Worm (Caenorhabditis elegans) whole organism, young adult: ENCODE data around the gene col-158.

ENCODE experiments used
- C06A6.2 ChIP-seq: fragments of 200-800 bp; sonication (Bioruptor generic); conservative IDR thresholded peaks from 2 replicates; pipeline ENCODE4 v1.3.6; 2022; ENCODE audit warnings: missing genetic modification characterization, missing compliant biosample characterization
- F33H1.4 ChIP-seq: fragments of 200-800 bp; sonication (Bioruptor generic); IDR thresholded peaks from 2 replicates; pipeline ENCODE4 v1.3.6; 2022; ENCODE audit warnings: missing genetic modification reagents, missing genetic modification characterization, missing compliant biosample characterization
- F55B11.4 ChIP-seq: sonication (generic microtip); optimal IDR thresholded peaks from 2 replicates; lab custom pipeline; 2016; ENCODE audit warnings: missing compliant biosample characterization, missing genetic modification characterization, borderline replicate concordance; ENCODE audit not compliant: insufficient read depth
- F57C9.4 ChIP-seq: sonication (generic microtip); optimal IDR thresholded peaks from 2 replicates; lab custom pipeline; 2017; ENCODE audit warnings: mild to moderate bottlenecking, missing genetic modification characterization, missing compliant biosample characterization
- T07F8.4 ChIP-seq: sonication (generic microtip); optimal IDR thresholded peaks from 2 replicates; lab custom pipeline; 2016; ENCODE audit warnings: mild to moderate bottlenecking, missing genetic modification characterization, moderate library complexity, missing compliant biosample characterization
- Y56A3A.18 ChIP-seq: fragments of 200-800 bp; sonication (Bioruptor generic); IDR thresholded peaks from 2 replicates; pipeline ENCODE4 v1.3.6; 2022; ENCODE audit warnings: missing genetic modification reagents, missing genetic modification characterization, missing compliant biosample characterization
- Y67H2A.10 ChIP-seq: fragments of 200-800 bp; sonication (Bioruptor generic); conservative IDR thresholded peaks from 2 replicates; pipeline ENCODE4 v1.3.6; 2022; ENCODE audit warnings: missing genetic modification reagents, missing genetic modification characterization, missing compliant biosample characterization
- Y79H2A.3 ChIP-seq: fragments of 200-800 bp; sonication (Bioruptor generic); conservative IDR thresholded peaks from 2 replicates; pipeline ENCODE4 v1.3.6; 2022; ENCODE audit warnings: missing genetic modification reagents, missing genetic modification characterization, missing compliant biosample characterization
- akir-1 ChIP-seq: fragments of 200-800 bp; sonication (Bioruptor generic); optimal IDR thresholded peaks from 2 replicates; lab custom pipeline; 2018; ENCODE audit warnings: mild to moderate bottlenecking, missing genetic modification characterization, moderate library complexity, missing compliant biosample characterization
- ama-1 ChIP-seq, 3 experiments: fragments of 150-350 bp in 1 of 3; sonication (generic microtip) in 2 of 3; optimal IDR thresholded peaks; 2 replicates each; lab custom pipeline; 2014 to 2018; ENCODE audit warnings: missing biosample characterization in 2 of 3, missing genetic modification characterization in 2 of 3, missing genetic modification reagents in 2 of 3
- athp-1 ChIP-seq: sonication (generic microtip); optimal IDR thresholded peaks from 2 replicates; lab custom pipeline; 2017; ENCODE audit warnings: mild to moderate bottlenecking, missing genetic modification characterization, missing compliant biosample characterization
- attf-3 ChIP-seq: fragments of 200-800 bp; sonication (Bioruptor generic); conservative IDR thresholded peaks from 2 replicates; pipeline ENCODE4 v1.3.6; 2022; ENCODE audit warnings: missing genetic modification reagents, missing genetic modification characterization, missing compliant biosample characterization
- bed-2 ChIP-seq: fragments of 200-800 bp; sonication (Bioruptor generic); IDR thresholded peaks from 2 replicates; pipeline ENCODE4 v1.3.6; 2022; ENCODE audit warnings: missing genetic modification reagents, missing genetic modification characterization, missing compliant biosample characterization
- cebp-2 ChIP-seq: fragments of 200-800 bp; sonication (Bioruptor generic); IDR thresholded peaks from 2 replicates; pipeline ENCODE4 v1.3.6; 2022; ENCODE audit warnings: missing genetic modification characterization, missing compliant biosample characterization
- ceh-40 ChIP-seq: fragments of 200-800 bp; sonication (Bioruptor generic); IDR thresholded peaks from 2 replicates; pipeline ENCODE4 v1.3.6; 2022; ENCODE audit warnings: missing genetic modification characterization, missing compliant biosample characterization
- ceh-79 ChIP-seq: sonication (generic microtip); optimal IDR thresholded peaks from 2 replicates; lab custom pipeline; 2017; ENCODE audit warnings: mild to moderate bottlenecking, missing genetic modification characterization, missing compliant biosample characterization
- die-1 ChIP-seq: sonication (generic microtip); optimal IDR thresholded peaks from 2 replicates; lab custom pipeline; 2016; ENCODE audit warnings: missing genotype, mild to moderate bottlenecking, missing genetic modification characterization, missing compliant biosample characterization
- ekl-4 ChIP-seq: fragments of 200-800 bp; sonication (Bioruptor generic); IDR thresholded peaks from 2 replicates; pipeline ENCODE4 v1.3.6; 2022; ENCODE audit warnings: missing genetic modification reagents, missing genetic modification characterization, missing compliant biosample characterization
- hlh-12 ChIP-seq: sonication (generic microtip); optimal IDR thresholded peaks from 2 replicates; lab custom pipeline; 2016; ENCODE audit warnings: missing genetic modification characterization, missing compliant biosample characterization
- lin-54 ChIP-seq: fragments of 200-800 bp; sonication (Bioruptor generic); optimal IDR thresholded peaks from 2 replicates; lab custom pipeline; 2018; ENCODE audit warnings: mild to moderate bottlenecking, missing genetic modification characterization, missing compliant biosample characterization
- lsl-1 ChIP-seq: fragments of 200-800 bp; sonication (Bioruptor generic); optimal IDR thresholded peaks from 2 replicates; lab custom pipeline; 2018; ENCODE audit warnings: mild to moderate bottlenecking, missing genetic modification characterization, moderate library complexity, missing compliant biosample characterization
- madf-10 ChIP-seq: sonication (generic microtip); optimal IDR thresholded peaks from 2 replicates; lab custom pipeline; 2016; ENCODE audit warnings: mild to moderate bottlenecking, missing genetic modification characterization, missing compliant biosample characterization
- madf-6 ChIP-seq: fragments of 200-800 bp; sonication (Bioruptor generic); IDR thresholded peaks from 2 replicates; pipeline ENCODE4 v1.3.6; 2022; ENCODE audit warnings: missing genetic modification reagents, missing genetic modification characterization, missing compliant biosample characterization
- madf-8 ChIP-seq: fragments of 200-800 bp; sonication (Bioruptor generic); conservative IDR thresholded peaks from 2 replicates; pipeline ENCODE4 v1.3.6; 2022; ENCODE audit warnings: missing genetic modification reagents, missing genetic modification characterization, missing compliant biosample characterization
- mcd-1 ChIP-seq: fragments of 200-800 bp; sonication (Bioruptor generic); IDR thresholded peaks from 2 replicates; pipeline ENCODE4 v1.3.6; 2022; ENCODE audit warnings: missing genetic modification reagents, missing genetic modification characterization, missing compliant biosample characterization
- nfya-2 ChIP-seq: fragments of 200-800 bp; sonication (Bioruptor generic); IDR thresholded peaks from 2 replicates; pipeline ENCODE4 v1.3.6; 2022; ENCODE audit warnings: missing genetic modification reagents, missing genetic modification characterization, missing compliant biosample characterization
- nfyb-1 ChIP-seq: fragments of 200-800 bp; sonication (Bioruptor generic); IDR thresholded peaks from 2 replicates; pipeline ENCODE4 v1.3.6; 2022; ENCODE audit warnings: missing genetic modification reagents, missing genetic modification characterization, missing compliant biosample characterization
- nhr-80 ChIP-seq: sonication (generic microtip); optimal IDR thresholded peaks from 2 replicates; lab custom pipeline; 2016; ENCODE audit warnings: missing genetic modification characterization, missing compliant biosample characterization
- pha-4 ChIP-seq: fragments of 150-350 bp; sonication (generic microtip); optimal IDR thresholded peaks from 2 replicates; lab custom pipeline; 2014; ENCODE audit warnings: missing biosample characterization, missing genetic modification reagents, missing genetic modification characterization
- rec-8 ChIP-seq, 2 experiments: sonication (generic microtip); optimal IDR thresholded peaks; 2 replicates each; lab custom pipeline; 2016; ENCODE audit warnings: mild to moderate bottlenecking in 2 of 2, missing genetic modification characterization in 2 of 2, missing genetic modification reagents in 2 of 2, missing genotype in 2 of 2, missing biosample characterization in 1 of 2, missing compliant biosample characterization in 1 of 2, moderate library complexity in 1 of 2
- rpc-1 ChIP-seq, 2 experiments: fragments of 150-350 bp in 1 of 2; sonication (generic microtip) in 1 of 2; optimal IDR thresholded peaks; 2 replicates each; lab custom pipeline; 2014 to 2018; ENCODE audit warnings: missing biosample characterization in 1 of 2, missing genetic modification characterization in 1 of 2, missing genetic modification reagents in 1 of 2, missing genotype in 1 of 2
- snpc-1.1 ChIP-seq: sonication (generic microtip); optimal IDR thresholded peaks from 2 replicates; lab custom pipeline; 2017; ENCODE audit warnings: missing genetic modification characterization, mild to moderate bottlenecking, missing compliant biosample characterization, antibody characterized with exemption, moderate library complexity, missing genotype, missing genetic modification reagents; ENCODE audit not compliant: insufficient read depth
- tbp1 ChIP-seq: fragments of 200-800 bp; sonication (Bioruptor generic); optimal IDR thresholded peaks from 2 replicates; lab custom pipeline; 2018; ENCODE audit warnings: mild to moderate bottlenecking, missing genetic modification characterization, missing compliant biosample characterization
- xnd-1 ChIP-seq: sonication (generic microtip); optimal IDR thresholded peaks from 2 replicates; lab custom pipeline; 2016; ENCODE audit warnings: missing genotype, missing genetic modification reagents, missing genetic modification characterization, missing compliant biosample characterization
- zim-3 ChIP-seq: sonication (generic microtip); optimal IDR thresholded peaks from 2 replicates; lab custom pipeline; 2017; ENCODE audit warnings: mild to moderate bottlenecking, missing genetic modification characterization, moderate library complexity, missing compliant biosample characterization
- ztf-3 ChIP-seq: fragments of 200-800 bp; sonication (Bioruptor generic); optimal IDR thresholded peaks from 2 replicates; lab custom pipeline; 2018; ENCODE audit warnings: mild to moderate bottlenecking, missing genetic modification characterization, missing compliant biosample characterization

The col-158 gene

DNA sequence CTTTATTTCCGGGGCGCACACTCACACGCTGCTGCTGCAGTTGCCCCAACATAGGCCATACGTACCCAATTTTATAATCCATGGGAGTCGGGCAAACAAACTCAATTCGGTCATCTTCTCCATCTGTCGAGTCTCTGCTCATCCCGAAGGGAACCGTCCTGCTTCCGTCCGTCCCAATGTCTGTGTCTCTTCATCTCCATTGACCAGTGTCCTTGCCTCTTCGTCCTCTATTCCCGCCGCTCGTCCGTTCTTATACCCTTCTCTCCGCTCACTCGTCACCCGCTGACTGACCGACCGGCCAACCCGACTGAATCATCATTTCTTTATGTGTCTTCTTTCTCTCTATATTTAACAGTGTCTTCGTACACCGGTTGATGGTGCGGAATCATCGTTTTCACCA lies 15.4 kb downstream of the col-158 start (continued):
- TF ChIP-seq Y56A3A.18 (GFP tag; lab: Robert Waterston, UW): no peak
- no peak for TF ChIP-seq pha-4 (tag; lab: Kevin White, UChicago)
- TF ChIP-seq zim-3 (tag; lab: Kevin White, UChicago): no peak
- peak; percentile 42; the same call in 1 of the 2 replicates for TF ChIP-seq ekl-4 (GFP tag; lab: Robert Waterston, UW)
- TF ChIP-seq tbp1 (GFP tag; lab: Kevin White, UChicago): peak; percentile 5
- no peak for TF ChIP-seq bed-2 (GFP tag; lab: Robert Waterston, UW)
- no peak for TF ChIP-seq akir-1 (GFP tag; lab: Kevin White, UChicago)

DNA sequence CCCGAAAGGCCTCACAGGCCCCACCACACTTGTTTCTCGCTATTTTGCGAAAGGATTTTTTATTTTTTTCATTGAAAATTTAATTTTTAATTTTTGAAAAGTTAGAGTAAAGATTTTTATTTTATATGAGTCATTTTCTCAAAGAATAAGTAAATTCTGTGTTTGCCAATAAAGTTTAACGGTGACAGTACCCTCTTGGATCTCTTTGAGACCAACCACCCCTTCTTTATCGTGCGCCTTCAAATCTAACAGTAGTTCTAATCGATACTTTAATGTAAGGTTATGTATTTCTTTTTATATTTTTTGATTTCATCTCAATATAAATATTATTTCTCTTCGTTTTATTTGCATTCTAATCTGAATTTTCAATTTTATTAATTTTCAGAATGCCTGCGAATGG lies 16.1 kb downstream of the col-158 start, which contains the start of gene hmp-1:
Gene hmp-1, plus strand, starts transcription at position 380 of the 400 bp plus-strand sequence.
- TF ChIP-seq lsl-1 (GFP tag; lab: Kevin White, UChicago) (peak; percentile 88), F57C9.4 (tag; lab: Kevin White, UChicago) (no peak), snpc-1.1 (tag; lab: Kevin White, UChicago) (no peak), xnd-1 (peak; percentile 13), athp-1 (tag; lab: Kevin White, UChicago) (no peak), madf-6 (peak; percentile 80), F33H1.4 (GFP tag; lab: Robert Waterston, UW) (peak; percentile 80), rec-8 (tag; optimal IDR thresholded peaks at IDR 0.05; lab: Kevin White, UChicago) (no peak), Y79H2A.3 (GFP tag; lab: Robert Waterston, UW) (no peak), madf-8 (GFP tag; lab: Robert Waterston, UW) (peak; percentile 83), nfya-2 (no peak)

DNA sequence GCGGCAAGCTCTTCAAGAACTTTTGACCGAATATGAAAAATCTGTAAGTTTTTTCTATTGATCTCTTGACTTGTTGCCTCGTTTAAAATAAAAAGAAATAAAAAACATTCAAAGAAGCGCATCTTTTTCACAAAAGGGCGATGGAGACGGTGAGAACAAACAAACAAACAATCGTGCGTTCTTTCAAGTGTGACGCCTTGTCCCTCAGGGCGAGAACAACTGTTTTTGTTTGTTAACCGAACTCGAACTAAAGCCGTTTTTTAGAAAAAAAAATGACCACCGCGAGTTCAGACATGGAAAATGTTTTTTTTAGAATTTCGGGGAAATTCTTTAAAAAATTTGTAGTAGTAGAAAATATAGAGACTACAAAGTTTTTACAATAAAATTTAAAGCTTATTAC lies 17.6 kb downstream of the col-158 start:
- no peak for TF ChIP-seq nhr-80 (tag; lab: Kevin White, UChicago)
- no peak for TF ChIP-seq rpc-1 (optimal IDR thresholded peaks at IDR 0.05; lab: Kevin White, UChicago)
- TF ChIP-seq rpc-1 (tag; optimal IDR thresholded peaks at IDR 0.05; lab: Kevin White, UChicago): no peak
- TF ChIP-seq T07F8.4 (tag; lab: Kevin White, UChicago): no peak
- TF ChIP-seq Y67H2A.10 (GFP tag; lab: Robert Waterston, UW): no peak
- no peak for TF ChIP-seq attf-3
- TF ChIP-seq lin-54 (GFP tag; lab: Kevin White, UChicago): no peak
- no peak for TF ChIP-seq madf-10
- TF ChIP-seq cebp-2 (GFP tag; lab: Robert Waterston, UW): no peak
- no peak for TF ChIP-seq ceh-40
- no peak for TF ChIP-seq mcd-1 (GFP tag; lab: Robert Waterston, UW)
- no peak for TF ChIP-seq ekl-4 (GFP tag; lab: Robert Waterston, UW)
- no peak for TF ChIP-seq ama-1 (optimal IDR thresholded peaks at IDR 0.05; lab: Kevin White, UChicago)
- TF ChIP-seq ama-1 (GFP tag; optimal IDR thresholded peaks at IDR 0.05; lab: Kevin White, UChicago): no peak
- no peak for TF ChIP-seq C06A6.2 (GFP tag; lab: Robert Waterston, UW)
- no peak for TF ChIP-seq die-1 (tag; lab: Kevin White, UChicago)
- TF ChIP-seq hlh-12: no peak
- no peak for TF ChIP-seq F55B11.4 (tag; lab: Kevin White, UChicago)
- no peak for TF ChIP-seq ztf-3 (GFP tag; lab: Kevin White, UChicago)
- TF ChIP-seq nfyb-1: no peak
- TF ChIP-seq ceh-79 (tag; lab: Kevin White, UChicago): no peak
- no peak for TF ChIP-seq rec-8 (tag; optimal IDR thresholded peaks at IDR 0.05; lab: Kevin White, UChicago)
